Fruit fly (Drosophila melanogaster) Kc167 (cell line): ENCODE measurements around the gene CG17267.
A peak's percentile ranks its signal among the peaks of the same experiment; 100 is the strongest.

ENCODE experiments used
- Myc ChIP-seq: fragments of >200 bp; optimal IDR thresholded peaks from 2 replicates; lab custom pipeline; 2017; ENCODE audit warnings: missing external identifiers
- Sin3A ChIP-seq: fragments of >200 bp; optimal IDR thresholded peaks from 2 replicates; lab custom pipeline; 2018; ENCODE audit warnings: missing external identifiers
- h ChIP-seq: fragments of >200 bp; optimal IDR thresholded peaks from 3 replicates; lab custom pipeline; 2018; ENCODE audit warnings: missing external identifiers
- insv ChIP-seq: fragments of >200 bp; optimal IDR thresholded peaks from 3 replicates; lab custom pipeline; 2018; ENCODE audit warnings: missing external identifiers
- psq ChIP-seq: fragments of >200 bp; optimal IDR thresholded peaks from 2 replicates; lab custom pipeline; 2017; ENCODE audit warnings: missing external identifiers
- ttk ChIP-seq: sonication (Bioruptor generic); optimal IDR thresholded peaks from 2 replicates; lab custom pipeline; 2017; ENCODE audit warnings: missing external identifiers

Gene CG17267

dm6 chr3R:20739000-20739399 is at the start of gene CG17267:
Gene CG17267 (minus strand): TSS chr3R:20739100.
- TF ChIP-seq h (lab: Kevin White, UChicago) (no peak), insv (lab: Kevin White, UChicago) (no peak), ttk (lab: Kevin White, UChicago) (no peak), psq (lab: Kevin White, UChicago) (no peak), Myc (no peak), Sin3A (no peak)

dm6 chr3R:20788559-20788958 is 49.7 kb upstream of the CG17267 start:
- TF ChIP-seq ttk (lab: Kevin White, UChicago) (no peak), Myc (no peak), Sin3A (no peak), insv (lab: Kevin White, UChicago) (no peak), psq (lab: Kevin White, UChicago) (no peak), h (lab: Kevin White, UChicago) (no peak)

DNA sequence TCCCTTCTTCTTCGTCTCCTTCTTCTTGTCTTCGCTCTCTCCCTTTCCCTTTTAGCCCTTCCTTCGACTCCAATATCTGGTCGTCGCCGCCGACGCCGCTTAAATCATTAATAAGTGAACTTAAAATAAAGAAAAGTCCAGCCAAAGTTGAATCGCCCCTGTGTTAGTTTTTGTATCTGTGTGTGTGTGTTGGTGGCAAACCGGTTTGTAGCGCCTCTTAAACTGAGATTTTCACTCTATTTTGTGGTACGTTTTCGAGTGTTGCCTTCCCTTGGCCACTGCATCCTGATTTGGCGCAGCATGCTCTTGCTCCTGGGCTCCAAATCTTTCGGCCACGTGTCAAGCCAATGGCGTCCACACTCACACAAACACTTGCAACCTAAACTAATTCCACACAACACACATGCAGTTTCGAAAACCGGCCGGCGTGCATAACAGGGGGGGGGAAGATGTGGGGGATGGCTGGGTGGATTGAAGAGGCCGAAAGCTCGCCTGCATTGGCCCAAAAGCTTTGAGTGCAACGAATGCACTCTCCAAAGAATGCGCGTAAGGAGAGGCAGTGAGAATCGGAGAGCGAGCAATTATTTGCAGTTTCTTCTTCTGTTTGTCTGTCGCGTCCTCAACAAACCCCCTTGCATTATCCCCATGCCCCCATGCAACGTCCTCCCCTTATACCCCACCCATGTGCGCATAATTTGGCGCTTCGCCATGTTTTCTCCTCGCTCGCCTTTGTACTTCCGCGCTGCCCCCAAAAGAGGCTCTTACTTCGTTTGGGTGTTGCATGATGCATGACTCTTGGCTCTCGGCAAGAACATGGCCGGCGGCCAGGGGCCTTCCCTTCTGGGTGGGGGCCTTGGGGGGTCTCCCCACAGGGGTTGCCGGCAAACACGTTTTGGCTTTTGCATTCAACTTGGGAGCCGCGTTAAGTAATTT is 45.8 kb upstream of the CG17267 start:
- TF ChIP-seq ttk (lab: Kevin White, UChicago) (no peak), h (lab: Kevin White, UChicago) (no peak)

- TF ChIP-seq Sin3A (no peak), Myc (no peak), psq (lab: Kevin White, UChicago) (no peak), h (lab: Kevin White, UChicago) (no peak), ttk (lab: Kevin White, UChicago) (no peak), insv (lab: Kevin White, UChicago) (no peak)
These were observed 45.0 kb upstream of the CG17267 start for dm6 chr3R:20783714-20784435.

- peak; percentile 72 for TF ChIP-seq insv (lab: Kevin White, UChicago)
- no peak for TF ChIP-seq Myc
These were observed 43.8 kb upstream of the CG17267 start for dm6 chr3R:20782655-20783105.

DNA sequence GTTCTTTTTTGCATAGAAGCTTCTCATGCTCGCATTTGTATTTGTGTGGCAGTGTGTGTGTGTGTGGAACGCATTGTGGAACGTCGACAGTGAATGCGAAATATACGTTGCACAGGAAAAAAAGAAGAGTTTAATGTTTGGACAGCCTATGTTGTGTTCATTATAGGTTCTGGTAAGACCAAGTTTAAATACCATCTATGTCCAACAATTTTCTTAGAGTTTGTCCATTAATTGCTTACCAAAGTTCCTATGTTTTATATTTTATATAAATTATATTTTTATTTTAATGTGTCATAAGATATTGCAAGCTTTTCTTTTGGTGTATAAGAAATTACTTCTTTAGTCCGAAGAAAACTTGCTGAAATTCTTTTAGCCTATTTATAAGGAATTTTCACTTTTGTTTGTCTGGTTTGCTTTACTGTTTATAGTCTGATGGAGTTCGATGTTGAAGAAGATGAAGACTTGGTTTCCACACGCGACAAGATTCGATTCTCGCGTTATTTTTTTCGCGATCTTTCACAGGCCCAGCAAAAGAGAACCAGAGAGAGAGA is 43.3 kb upstream of the CG17267 start:
- TF ChIP-seq psq (lab: Kevin White, UChicago) (no peak), ttk (lab: Kevin White, UChicago) (no peak), Sin3A (no peak), Myc (no peak), h (lab: Kevin White, UChicago) (no peak), insv (lab: Kevin White, UChicago) (no peak)

dm6 chr3R:20779969-20780368 is 41.1 kb upstream of the CG17267 start:
- no peak for TF ChIP-seq h (lab: Kevin White, UChicago)
- no peak for TF ChIP-seq Myc
- TF ChIP-seq psq (lab: Kevin White, UChicago): no peak
- no peak for TF ChIP-seq insv (lab: Kevin White, UChicago)
- no peak for TF ChIP-seq Sin3A
- TF ChIP-seq ttk (lab: Kevin White, UChicago): no peak

dm6 chr3R:20779545-20779944 is 40.6 kb upstream of the CG17267 start:
- no peak for TF ChIP-seq Myc
- TF ChIP-seq ttk (lab: Kevin White, UChicago): no peak
- TF ChIP-seq Sin3A: no peak
- TF ChIP-seq insv (lab: Kevin White, UChicago): no peak
- no peak for TF ChIP-seq psq (lab: Kevin White, UChicago)
- TF ChIP-seq h (lab: Kevin White, UChicago): no peak

dm6 chr3R:20778285-20778926 is 39.5 kb upstream of the CG17267 start:
- TF ChIP-seq insv (lab: Kevin White, UChicago) (no peak), Sin3A (no peak), ttk (lab: Kevin White, UChicago) (no peak), Myc (no peak), psq (lab: Kevin White, UChicago) (no peak), h (lab: Kevin White, UChicago) (no peak)

dm6 chr3R:20774125-20774524 is 35.2 kb upstream of the CG17267 start:
- TF ChIP-seq ttk (lab: Kevin White, UChicago): no peak
- TF ChIP-seq h (lab: Kevin White, UChicago): no peak
- no peak for TF ChIP-seq Sin3A
- TF ChIP-seq Myc: no peak
- no peak for TF ChIP-seq insv (lab: Kevin White, UChicago)
- no peak for TF ChIP-seq psq (lab: Kevin White, UChicago)

DNA sequence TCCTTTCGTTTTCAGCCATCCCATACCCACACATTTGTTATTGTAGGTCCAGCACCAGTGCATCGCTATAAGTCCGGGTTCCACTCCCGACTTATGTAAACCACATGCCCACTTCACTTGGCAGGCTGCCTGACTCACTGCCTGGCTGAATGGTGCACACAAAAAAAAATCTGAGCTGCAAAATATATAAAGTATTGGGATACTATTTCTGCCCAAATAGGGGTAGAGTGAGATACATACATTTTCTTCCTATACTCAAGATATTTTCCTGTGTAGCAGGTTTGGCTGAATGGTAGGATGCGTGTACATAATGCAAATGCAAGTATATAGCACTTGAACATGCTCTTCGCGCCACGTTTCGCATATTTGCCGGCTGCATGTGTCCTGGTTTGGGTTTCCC is 34.3 kb upstream of the CG17267 start:
- TF ChIP-seq insv (lab: Kevin White, UChicago): no peak
- no peak for TF ChIP-seq h (lab: Kevin White, UChicago)
- no peak for TF ChIP-seq psq (lab: Kevin White, UChicago)
- TF ChIP-seq ttk (lab: Kevin White, UChicago): no peak
- TF ChIP-seq Myc: no peak
- TF ChIP-seq Sin3A: no peak
